Worm (Caenorhabditis elegans): ENCODE results near the gene C07B5.2.

C07B5.2 gene

DNA sequence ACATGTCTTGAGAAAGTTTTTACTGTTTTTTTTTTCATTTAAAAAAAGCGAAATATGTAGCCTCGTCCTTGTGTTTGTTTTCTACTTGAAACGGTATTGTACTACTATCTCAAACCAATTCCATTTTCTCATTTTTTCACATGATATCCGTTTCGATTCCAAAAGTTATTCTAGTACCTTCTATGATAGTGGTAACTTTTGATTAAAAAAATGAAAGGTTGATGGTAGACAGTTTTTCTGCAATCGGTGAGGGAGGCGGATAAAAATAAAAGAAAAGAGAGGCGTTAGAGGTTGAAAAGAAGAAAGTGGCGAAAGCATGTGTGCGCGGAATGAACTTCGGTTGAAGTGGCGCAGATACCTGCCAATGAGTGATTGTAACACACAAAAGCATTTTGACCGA, 10.9 kb upstream of the C07B5.2 start:
- TF ChIP-seq ceh-62 (tag; optimal IDR thresholded peaks at IDR 0.05) (no peak), madf-9 (GFP tag; conservative IDR thresholded peaks at IDR 0.05) (0 out of 2 replicates have a peak, but pooled peaks have one; percentile 16), egl-27 (tag; optimal IDR thresholded peaks at IDR 0.05) (no peak), gei-8 (GFP tag; optimal IDR thresholded peaks at IDR 0.05) (no peak), lin-38 (GFP tag; IDR thresholded peaks at IDR 0.05) (no peak), zip-11 (GFP tag; IDR thresholded peaks at IDR 0.05) (no peak), daf-12 (tag; optimal IDR thresholded peaks at IDR 0.05) (no peak), dpl-1 (GFP tag; optimal IDR thresholded peaks at IDR 0.05) (no peak), php-3 (GFP tag; IDR thresholded peaks at IDR 0.05) (no peak), hlh-30 (tag; optimal IDR thresholded peaks at IDR 0.05; ENCODE audit: insufficient read depth) (peak; percentile 39), vab-7 (GFP tag; IDR thresholded peaks at IDR 0.05) (no peak), hif-1 (tag; optimal IDR thresholded peaks at IDR 0.05) (no peak), ZK546.5 (tag; optimal IDR thresholded peaks at IDR 0.05) (no peak), F49E8.2 (tag; optimal IDR thresholded peaks at IDR 0.05; ENCODE audit: borderline replicate concordance) (no peak), aha-1 (tag) (peak; percentile 49), cey-2 (tag; optimal IDR thresholded peaks at IDR 0.05; ENCODE audit: borderline replicate concordance, insufficient read depth) (peak; percentile 51), nhr-28 (tag; optimal IDR thresholded peaks at IDR 0.05) (peak; percentile 64), daf-16 (GFP tag; optimal IDR thresholded peaks at IDR 0.05) (no peak), daf-16 (tag; optimal IDR thresholded peaks at IDR 0.05) (no peak), dmd-6 (GFP tag; IDR thresholded peaks at IDR 0.05) (0 out of 2 replicates have a peak, but pooled peaks have one; percentile 11), Y5F2A.4 (GFP tag; optimal IDR thresholded peaks at IDR 0.05) (no peak), mes-2 (tag; optimal IDR thresholded peaks at IDR 0.05; ENCODE audit: poor library complexity, severe bottlenecking) (no peak), T20F7.1 (GFP tag; optimal IDR thresholded peaks at IDR 0.05) (peak; percentile 33)

DNA sequence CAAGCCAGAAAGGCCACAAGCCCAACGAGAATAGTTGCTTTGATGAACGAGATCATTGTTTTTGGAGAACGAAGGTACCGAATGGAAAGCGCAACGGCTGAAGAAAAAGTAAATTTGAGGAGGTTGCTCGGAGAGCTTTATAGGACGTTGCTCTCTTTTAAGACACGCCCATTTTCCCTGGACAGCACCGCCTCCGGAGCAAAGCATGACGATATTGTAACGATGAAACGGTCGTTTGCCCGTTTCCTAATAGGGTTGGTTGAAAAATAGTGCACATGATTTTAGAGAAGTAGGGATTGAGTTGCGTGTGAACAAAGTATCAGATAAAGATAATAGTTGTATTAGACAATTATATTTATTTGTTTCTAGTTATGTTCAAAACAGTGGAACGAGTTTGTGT, 6.1 kb upstream of the C07B5.2 start, which contains the start of gene C07B5.3:
Gene C07B5.3 (minus strand): TSS at position 101 of the 400 bp plus-strand sequence.
- TF ChIP-seq zip-2 (tag; optimal IDR thresholded peaks at IDR 0.05): no peak
- TF ChIP-seq aly-2 (tag; optimal IDR thresholded peaks at IDR 0.05): no peak

DNA sequence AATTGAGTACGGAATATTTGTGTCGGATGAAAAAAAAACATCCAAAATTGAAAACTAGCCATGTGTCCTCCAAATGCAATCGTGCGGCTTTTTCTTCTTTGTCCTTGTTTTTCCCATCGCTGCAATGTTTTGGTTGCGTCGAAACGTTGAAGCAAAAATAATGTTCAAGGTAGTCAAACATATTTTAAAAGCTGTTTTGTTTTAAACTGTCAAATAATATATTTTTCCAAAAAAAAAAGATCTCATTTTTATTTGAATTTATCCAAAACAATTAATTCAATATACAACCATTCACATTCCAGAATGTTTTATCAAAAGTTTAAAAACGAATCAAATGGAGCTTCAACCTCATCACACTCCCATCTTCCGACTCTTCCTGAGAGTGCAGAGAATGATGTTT, 1.7 kb upstream of the C07B5.2 start, which contains the start of gene C07B5.6:
Gene C07B5.6 (plus strand): TSS at position 301 of the 400 bp plus-strand sequence.
- TF ChIP-seq unc-62 (GFP tag; optimal IDR thresholded peaks at IDR 0.05 in 1 of 2) (peak in 1 of 2 experiments; percentile 82), unc-62 (tag; optimal IDR thresholded peaks at IDR 0.05) (no peak), egl-27 (tag; optimal IDR thresholded peaks at IDR 0.05) (no peak)

- no peak for TF ChIP-seq daf-8 (GFP tag; IDR thresholded peaks at IDR 0.05)
- no peak for TF ChIP-seq zip-2 (tag; optimal IDR thresholded peaks at IDR 0.05)
- TF ChIP-seq ztf-11 (tag; optimal IDR thresholded peaks at IDR 0.05): no peak
- TF ChIP-seq dpl-1 (GFP tag; optimal IDR thresholded peaks at IDR 0.05): no peak
- TF ChIP-seq nhr-77 (tag; optimal IDR thresholded peaks at IDR 0.05): no peak
- no peak for TF ChIP-seq nhr-76 (tag; optimal IDR thresholded peaks at IDR 0.05)
Measured at ce11 chrX:9512457-9512856, 4.5 kb downstream of the C07B5.2 start.

DNA sequence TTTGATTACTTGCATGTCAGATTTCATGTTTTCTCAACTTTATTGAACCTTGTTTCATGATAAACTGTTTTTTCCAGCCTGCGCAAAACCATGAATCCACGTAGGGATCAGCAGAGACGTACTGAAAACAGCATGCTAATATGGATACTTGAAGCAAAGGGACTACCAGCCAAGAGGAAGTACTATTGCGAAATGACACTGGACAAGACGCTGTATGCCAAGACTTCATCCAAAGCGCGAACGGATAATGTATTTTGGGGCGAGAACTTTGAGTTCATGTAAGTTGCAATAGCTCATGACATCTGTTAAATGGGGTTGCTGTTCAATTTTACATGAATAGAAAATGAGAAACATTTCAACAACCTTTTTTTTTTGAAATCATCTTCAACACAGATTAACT, 6.6 kb downstream of the C07B5.2 start:
- TF ChIP-seq hif-1 (tag; optimal IDR thresholded peaks at IDR 0.05): no peak
- TF ChIP-seq mxl-3 (GFP tag; optimal IDR thresholded peaks at IDR 0.05): no peak
- TF ChIP-seq nhr-11 (tag; optimal IDR thresholded peaks at IDR 0.05): no peak
- peak in 1 of 2 experiments; percentile 72 for TF ChIP-seq unc-62 (GFP tag; optimal IDR thresholded peaks at IDR 0.05 in 1 of 2)
- no peak for TF ChIP-seq unc-62 (tag; optimal IDR thresholded peaks at IDR 0.05)
